Fruit fly (Drosophila melanogaster): ENCODE data around the gene CG12224.

DNA sequence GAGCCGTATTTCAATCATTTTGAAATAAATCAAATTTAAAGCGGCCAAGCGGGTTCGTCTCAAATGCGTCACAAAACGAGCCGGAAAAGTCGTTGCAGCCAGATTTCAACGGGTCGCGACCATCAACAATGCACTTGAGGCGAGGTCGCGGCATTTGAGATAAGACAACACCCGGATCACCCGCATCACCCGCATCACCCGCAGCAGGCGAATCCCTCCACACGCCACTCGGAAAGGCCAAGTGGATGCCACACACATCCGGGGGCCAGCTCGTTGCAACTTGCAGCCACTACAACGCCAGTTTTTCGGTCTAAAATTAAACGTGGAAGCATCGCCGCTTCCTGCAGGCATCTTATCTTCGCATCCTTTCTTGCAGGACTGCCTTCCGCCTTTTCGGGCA, 24.6 kb upstream of the CG12224 start:
- TF ChIP-seq Crg-1 (GFP tag; optimal IDR thresholded peaks at IDR 0.05) (no peak), pad (GFP tag; optimal IDR thresholded peaks at IDR 0.05) (no peak), CG1620 (GFP tag; optimal IDR thresholded peaks at IDR 0.05) (no peak), Clk (GFP tag; optimal IDR thresholded peaks at IDR 0.05) (no peak), CG7045 (GFP tag; optimal IDR thresholded peaks at IDR 0.05) (no peak), CG14711 (tag; optimal IDR thresholded peaks at IDR 0.05) (no peak), Hr96 (GFP tag; optimal IDR thresholded peaks at IDR 0.05) (no peak)

All from whole organism, adult.